Worm (Caenorhabditis elegans): ENCODE data around the gene srz-94.

The srz-94 gene

DNA sequence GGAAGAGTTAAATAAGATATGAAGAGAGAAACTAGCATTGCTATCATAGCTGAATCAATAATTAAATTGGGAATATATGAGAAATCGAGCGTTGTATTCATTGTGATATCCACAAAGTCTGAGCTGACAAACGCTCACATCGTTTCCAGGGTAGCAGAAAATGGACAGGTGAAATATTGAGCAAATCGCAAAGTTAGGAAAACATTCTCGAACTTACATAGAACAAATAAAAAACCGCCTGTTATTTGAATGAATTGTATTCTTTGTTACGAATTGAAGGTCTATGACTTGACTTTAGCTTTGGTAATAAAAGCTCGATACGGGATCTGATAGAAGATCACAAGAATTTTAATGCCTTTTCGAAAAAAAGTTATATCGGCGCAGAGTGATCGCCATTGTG lies at the start of gene srz-94:
Gene srz-94, minus strand, starts transcription at position 101 of the 400 bp plus-strand sequence.
- TF ChIP-seq F13H6.1 (tag; optimal IDR thresholded peaks at IDR 0.05) (no peak), peb-1 (tag; optimal IDR thresholded peaks at IDR 0.05) (no peak), lin-13 (GFP tag; optimal IDR thresholded peaks at IDR 0.05) (no peak), R02D3.7 (tag; optimal IDR thresholded peaks at IDR 0.05) (no peak), egl-27 (tag; optimal IDR thresholded peaks at IDR 0.05) (no peak), ztf-1 (GFP tag; conservative IDR thresholded peaks at IDR 0.05) (no peak), sma-3 (GFP tag; optimal IDR thresholded peaks at IDR 0.05) (no peak), ceh-82 (tag; optimal IDR thresholded peaks at IDR 0.05) (no peak), sem-4 (tag; optimal IDR thresholded peaks at IDR 0.05) (no peak), alr-1 (tag; optimal IDR thresholded peaks at IDR 0.05) (no peak), nhr-12 (tag; optimal IDR thresholded peaks at IDR 0.05) (no peak)

DNA sequence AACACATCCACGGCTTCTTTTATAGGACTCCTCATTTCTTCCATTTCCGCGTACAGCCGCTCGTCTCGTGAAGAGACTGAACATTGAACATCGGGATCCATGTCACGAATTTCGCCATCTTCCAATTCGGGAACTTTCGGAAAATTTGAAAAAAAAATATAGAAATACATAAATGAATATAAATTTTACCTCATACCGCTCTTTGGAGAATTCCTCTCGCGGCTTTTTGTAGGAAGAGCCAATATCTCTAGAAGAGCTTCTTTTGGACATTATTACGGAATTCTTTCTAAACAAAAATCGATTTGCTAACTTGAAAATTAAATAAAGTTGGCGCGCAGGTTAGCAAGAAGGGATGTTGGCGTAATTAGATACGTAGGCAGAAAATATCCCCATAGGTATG lies 47.0 kb upstream of the srz-94 start, which contains the start of gene T05E12.9:
Gene T05E12.9, minus strand, starts transcription at position 101 of the 400 bp plus-strand sequence.
- TF ChIP-seq nhr-6 (tag; optimal IDR thresholded peaks at IDR 0.05) (no peak), elt-1 (tag; optimal IDR thresholded peaks at IDR 0.05) (no peak), lsy-2 (tag; optimal IDR thresholded peaks at IDR 0.05) (no peak), R02D3.7 (tag; optimal IDR thresholded peaks at IDR 0.05) (no peak), dmd-4 (tag; optimal IDR thresholded peaks at IDR 0.05) (no peak), Y55F3AM.14 (GFP tag; optimal IDR thresholded peaks at IDR 0.05) (no peak)

DNA sequence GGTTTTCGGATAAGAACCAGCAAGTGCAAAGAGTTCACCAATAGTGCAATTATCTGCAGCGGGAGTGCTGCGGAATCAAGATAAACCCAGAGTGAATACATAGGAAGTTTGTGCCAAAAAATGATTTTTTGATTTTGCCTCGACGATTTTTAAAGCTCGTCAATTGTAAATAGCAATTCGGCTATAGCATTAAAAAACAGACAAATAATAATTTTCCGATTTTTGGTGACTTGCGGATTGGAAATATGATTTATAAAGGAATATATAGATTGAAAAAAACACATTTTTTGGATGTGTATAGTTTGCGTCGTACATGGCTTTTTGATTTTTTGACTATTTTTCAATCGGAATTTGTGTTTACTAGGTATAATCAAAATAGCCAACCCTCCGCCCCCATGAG lies 44.0 kb upstream of the srz-94 start, which contains the start of gene srw-20:
Gene srw-20, minus strand, starts transcription at position 101 of the 400 bp plus-strand sequence.
- TF ChIP-seq mdl-1 (tag; optimal IDR thresholded peaks at IDR 0.05): no peak
- TF ChIP-seq elt-3 (tag; optimal IDR thresholded peaks at IDR 0.05): no peak
- no peak for TF ChIP-seq nhr-129 (tag; optimal IDR thresholded peaks at IDR 0.05)
- no peak for TF ChIP-seq gmeb-1 (tag; optimal IDR thresholded peaks at IDR 0.05)
- no peak for TF ChIP-seq elt-1 (tag; optimal IDR thresholded peaks at IDR 0.05)
- TF ChIP-seq F13H6.1 (tag; optimal IDR thresholded peaks at IDR 0.05): no peak
- no peak for TF ChIP-seq nhr-77 (tag; optimal IDR thresholded peaks at IDR 0.05)
- no peak for TF ChIP-seq fos-1 (tag; optimal IDR thresholded peaks at IDR 0.05)
- TF ChIP-seq egl-27 (tag; optimal IDR thresholded peaks at IDR 0.05): no peak
- no peak for TF ChIP-seq nhr-23 (tag; optimal IDR thresholded peaks at IDR 0.05)
- no peak for TF ChIP-seq aly-2 (tag; optimal IDR thresholded peaks at IDR 0.05)
- no peak for TF ChIP-seq nhr-6 (tag; optimal IDR thresholded peaks at IDR 0.05)
- TF ChIP-seq sem-4 (tag; optimal IDR thresholded peaks at IDR 0.05): no peak

DNA sequence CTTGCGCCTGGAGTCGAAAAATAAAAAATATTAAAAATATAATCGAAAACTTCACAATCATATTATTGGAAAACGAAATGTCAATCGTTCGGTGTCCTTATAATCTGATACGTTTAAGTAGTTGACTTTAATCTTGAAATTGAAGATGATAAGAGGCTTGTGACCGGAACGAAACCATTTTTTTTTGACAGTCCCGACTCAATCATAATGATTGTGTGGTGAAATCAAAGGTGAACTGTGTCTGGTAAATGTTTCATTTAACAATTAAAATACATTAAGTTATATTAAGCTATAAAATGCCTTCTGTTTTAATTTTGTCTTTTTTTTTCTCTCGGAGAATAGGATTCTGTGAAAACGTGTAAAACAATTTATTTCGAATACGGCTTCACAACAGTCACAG lies 42.1 kb upstream of the srz-94 start, which contains the start of gene T05E12.3:
Gene T05E12.3, minus strand, starts transcription at position 101 of the 400 bp plus-strand sequence.
- TF ChIP-seq gmeb-1 (tag; optimal IDR thresholded peaks at IDR 0.05) (no peak), egl-27 (tag; optimal IDR thresholded peaks at IDR 0.05) (no peak), fos-1 (tag; optimal IDR thresholded peaks at IDR 0.05) (no peak), nhr-77 (tag; optimal IDR thresholded peaks at IDR 0.05) (no peak), sem-4 (tag; optimal IDR thresholded peaks at IDR 0.05) (no peak), F13H6.1 (tag; optimal IDR thresholded peaks at IDR 0.05) (no peak), lin-13 (GFP tag; optimal IDR thresholded peaks at IDR 0.05) (no peak), aly-2 (tag; optimal IDR thresholded peaks at IDR 0.05) (no peak), mab-5 (tag; optimal IDR thresholded peaks at IDR 0.05) (no peak), alr-1 (tag; optimal IDR thresholded peaks at IDR 0.05) (no peak), zag-1 (tag; optimal IDR thresholded peaks at IDR 0.05) (no peak), nhr-10 (tag; optimal IDR thresholded peaks at IDR 0.05) (no peak), nhr-6 (tag; optimal IDR thresholded peaks at IDR 0.05) (no peak), elt-1 (tag; optimal IDR thresholded peaks at IDR 0.05) (no peak), blmp-1 (tag; optimal IDR thresholded peaks at IDR 0.05; ENCODE audit: insufficient read depth) (no peak), skn-1 (tag; optimal IDR thresholded peaks at IDR 0.05) (no peak), crh-2 (tag; optimal IDR thresholded peaks at IDR 0.05) (no peak)

DNA sequence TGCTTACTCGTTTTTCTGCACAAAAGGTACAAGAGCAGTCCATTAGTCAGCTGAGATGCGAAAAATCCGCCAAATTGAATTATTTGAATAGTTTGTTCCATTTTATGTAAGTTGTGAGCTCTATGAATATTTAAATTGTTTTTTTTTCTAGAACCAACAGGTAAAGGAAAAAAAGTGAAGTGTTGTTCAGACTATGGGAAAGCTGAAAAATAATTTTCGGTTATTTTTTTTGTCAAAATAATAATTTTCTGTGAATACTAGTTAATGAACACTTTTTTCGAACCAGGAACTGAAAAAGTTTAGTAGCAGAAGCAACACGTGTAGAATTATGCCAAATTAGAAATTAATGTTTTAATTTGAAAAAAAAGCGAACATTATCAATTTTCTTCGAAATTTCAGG lies 40.1 kb upstream of the srz-94 start, which contains the start of gene str-125:
Gene str-125, minus strand, starts transcription at position 101 of the 400 bp plus-strand sequence.
- TF ChIP-seq dmd-4 (tag; optimal IDR thresholded peaks at IDR 0.05): no peak
- no peak for TF ChIP-seq ztf-11 (tag; optimal IDR thresholded peaks at IDR 0.05)
- TF ChIP-seq sem-4 (tag; optimal IDR thresholded peaks at IDR 0.05): no peak
- no peak for TF ChIP-seq nhr-21 (tag; optimal IDR thresholded peaks at IDR 0.05)
- TF ChIP-seq fos-1 (tag; optimal IDR thresholded peaks at IDR 0.05): no peak

DNA sequence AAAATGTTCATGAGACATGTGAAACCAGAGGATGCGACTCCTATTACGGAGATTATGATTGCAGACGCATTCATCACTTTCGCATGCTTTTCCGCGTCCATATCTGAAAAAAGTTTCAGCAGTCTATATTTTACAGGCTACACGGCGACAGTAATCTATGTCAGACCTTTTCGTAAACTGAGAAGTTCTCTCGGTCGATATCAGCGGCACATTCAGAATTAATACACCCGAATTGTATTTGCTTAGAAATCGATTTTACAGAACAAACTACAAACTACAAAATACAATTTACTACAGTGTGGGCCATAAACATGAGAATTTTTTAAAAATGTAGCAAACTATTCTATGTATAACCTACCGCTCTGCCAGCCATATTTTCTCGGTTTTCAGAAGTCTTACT lies 35.8 kb upstream of the srz-94 start, which contains the start of gene srbc-14:
Gene srbc-14, minus strand, starts transcription at position 101 of the 400 bp plus-strand sequence.
- no peak for TF ChIP-seq ceh-16 (tag; optimal IDR thresholded peaks at IDR 0.05)
